Worm (Caenorhabditis elegans) whole organism, midembryonic: Measurements from ENCODE around the gene ipp-5.

Experiments
- T22C8.4 ChIP-seq: fragments of 200-800 bp; sonication (Bioruptor generic); IDR thresholded peaks from 2 replicates; pipeline ENCODE4 v1.3.6; 2022; ENCODE audit warnings: missing genetic modification characterization, missing compliant biosample characterization
- flt-1 ChIP-seq: fragments of 200-800 bp; sonication (Bioruptor generic); IDR thresholded peaks from 2 replicates; pipeline ENCODE4 v1.3.6; 2022; ENCODE audit warnings: missing genetic modification characterization, missing compliant biosample characterization
- med-1 ChIP-seq: sonication (generic microtip); optimal IDR thresholded peaks from 2 replicates; lab custom pipeline; 2017; ENCODE audit warnings: missing genetic modification characterization, mild to moderate bottlenecking, missing compliant biosample characterization, antibody characterized with exemption, missing genetic modification reagents; ENCODE audit not compliant: insufficient read depth
- ref-1 ChIP-seq: fragments of 200-800 bp; sonication (Bioruptor generic); conservative IDR thresholded peaks from 2 replicates; pipeline ENCODE4 v1.3.6; 2022; ENCODE audit warnings: missing genetic modification reagents, missing genetic modification characterization, missing compliant biosample characterization
- tab-1 ChIP-seq: fragments of 200-800 bp; sonication (Bioruptor generic); IDR thresholded peaks from 2 replicates; pipeline ENCODE4 v1.3.6; 2022; ENCODE audit warnings: missing genetic modification characterization, missing compliant biosample characterization
- ztf-29 ChIP-seq: fragments of 200-800 bp; sonication (Bioruptor generic); IDR thresholded peaks from 2 replicates; pipeline ENCODE4 v1.3.6; 2022; ENCODE audit warnings: missing genetic modification reagents, missing genetic modification characterization, missing compliant biosample characterization

- TF ChIP-seq ztf-29 (GFP tag; lab: Robert Waterston, UW) (no peak), flt-1 (no peak), tab-1 (GFP tag; lab: Robert Waterston, UW) (no peak), ref-1 (GFP tag; lab: Robert Waterston, UW) (no peak), T22C8.4 (no peak), med-1 (GFP tag; lab: Kevin White, UChicago) (no peak)
Measured at ce11 chrX:6010573-6010972, 20.7 kb upstream of the ipp-5 start, which contains the start of gene C09B8.3.
